Fruit fly (Drosophila melanogaster) whole organism, embryonic: ENCODE measurements around the gene Hand.

ENCODE experiments used
- B-H1 ChIP-seq: fragments of 200-800 bp; sonication (Bioruptor generic); IDR thresholded peaks from 3 replicates; pipeline ENCODE4 v1.3.6; 2022; ENCODE audit warnings: missing biosample characterization, missing genetic modification characterization
- CG11695 ChIP-seq: fragments of 200-800 bp; sonication (Bioruptor generic); IDR thresholded peaks from 3 replicates; pipeline ENCODE4 v1.3.6; 2022; ENCODE audit warnings: missing biosample characterization, missing genetic modification characterization
- CG15479 ChIP-seq: fragments of 200-800 bp; sonication (Bioruptor generic); optimal IDR thresholded peaks from 3 replicates; lab custom pipeline; 2019; ENCODE audit warnings: missing biosample characterization, mild to moderate bottlenecking, missing genetic modification characterization, moderate library complexity
- CG15696 ChIP-seq: fragments of 200-800 bp; sonication (Bioruptor generic); optimal IDR thresholded peaks from 2 replicates; lab custom pipeline; 2019; ENCODE audit warnings: missing biosample characterization, mild to moderate bottlenecking, missing genetic modification characterization, moderate library complexity
- CG16863 ChIP-seq: fragments of 200-800 bp; sonication (Bioruptor generic); optimal IDR thresholded peaks from 3 replicates; lab custom pipeline; 2016; ENCODE audit warnings: missing biosample characterization, missing genetic modification characterization
- CG18764 ChIP-seq: fragments of 200-800 bp; sonication (Bioruptor generic); optimal IDR thresholded peaks from 3 replicates; lab custom pipeline; 2016; ENCODE audit warnings: missing biosample characterization, missing genetic modification characterization
- CG2120 ChIP-seq: fragments of 200-800 bp; sonication (Bioruptor generic); optimal IDR thresholded peaks from 3 replicates; lab custom pipeline; 2016; ENCODE audit warnings: missing biosample characterization, missing genetic modification characterization
- CG2712 ChIP-seq: fragments of 200-800 bp; optimal IDR thresholded peaks from 3 replicates; lab custom pipeline; 2019; ENCODE audit warnings: missing biosample characterization, mild to moderate bottlenecking, missing genetic modification characterization, moderate library complexity
- CG31224 ChIP-seq: fragments of 200-800 bp; sonication (Bioruptor generic); IDR thresholded peaks from 2 replicates; pipeline ENCODE4 v1.3.6; 2022; ENCODE audit warnings: missing biosample characterization, missing genetic modification characterization
- CG3281 ChIP-seq: fragments of 200-800 bp; sonication (Bioruptor generic); optimal IDR thresholded peaks from 3 replicates; lab custom pipeline; 2017; ENCODE audit warnings: missing biosample characterization, mild to moderate bottlenecking, missing genetic modification characterization
- CG4730 ChIP-seq: fragments of 200-800 bp; sonication (Bioruptor generic); IDR thresholded peaks from 2 replicates; pipeline ENCODE4 v1.3.6; 2022; ENCODE audit warnings: missing biosample characterization, missing genetic modification characterization
- CG6689 ChIP-seq: fragments of 200-800 bp; sonication (Bioruptor generic); IDR thresholded peaks from 2 replicates; pipeline ENCODE4 v1.3.6; 2022; ENCODE audit warnings: missing biosample characterization, missing genetic modification characterization
- CG6791 ChIP-seq: fragments of 200-800 bp; sonication (Bioruptor generic); IDR thresholded peaks from 3 replicates; pipeline ENCODE4 v1.3.6; 2022; ENCODE audit warnings: missing biosample characterization, missing genetic modification characterization; ENCODE audit not compliant: partially characterized antibody
- CG7963 ChIP-seq: fragments of 200-800 bp; sonication (Bioruptor generic); IDR thresholded peaks from 3 replicates; pipeline ENCODE4 v1.3.6; 2022; ENCODE audit warnings: missing biosample characterization, missing genetic modification characterization; ENCODE audit not compliant: partially characterized antibody
- CG7987 ChIP-seq: fragments of 200-800 bp; sonication (Bioruptor generic); optimal IDR thresholded peaks from 2 replicates; lab custom pipeline; 2018; ENCODE audit warnings: missing biosample characterization, mild to moderate bottlenecking, missing genetic modification characterization, moderate library complexity
- CG9437 ChIP-seq: fragments of 200-800 bp; sonication (Bioruptor generic); optimal IDR thresholded peaks from 2 replicates; lab custom pipeline; 2018; ENCODE audit warnings: missing biosample characterization, mild to moderate bottlenecking, missing genetic modification characterization
- CG9727 ChIP-seq: fragments of 200-800 bp; sonication (Bioruptor generic); optimal IDR thresholded peaks from 3 replicates; lab custom pipeline; 2017; ENCODE audit warnings: missing biosample characterization, mild to moderate bottlenecking, missing genetic modification characterization
- CoRest ChIP-seq: fragments of 200-800 bp; sonication (Bioruptor generic); optimal IDR thresholded peaks from 3 replicates; lab custom pipeline; 2018; ENCODE audit warnings: missing biosample characterization, mild to moderate bottlenecking, missing genetic modification characterization, moderate library complexity
- D19A ChIP-seq: fragments of 200-800 bp; optimal IDR thresholded peaks from 3 replicates; lab custom pipeline; 2019; ENCODE audit warnings: missing biosample characterization, mild to moderate bottlenecking, missing genetic modification characterization, moderate library complexity
- Dfd ChIP-seq, 2 experiments: fragments of >200 bp; optimal IDR thresholded peaks; 2 replicates each; lab custom pipeline; 2017; ENCODE audit warnings: missing biosample characterization in 2 of 2, missing genetic modification characterization in 2 of 2
- Dip3 ChIP-seq: fragments of 200-800 bp; sonication (Bioruptor generic); optimal IDR thresholded peaks from 3 replicates; lab custom pipeline; 2016; ENCODE audit warnings: missing biosample characterization, missing genetic modification characterization
- Ets65A ChIP-seq: fragments of 200-800 bp; sonication (Bioruptor generic); peaks from one replicate; lab custom pipeline; 2016; ENCODE audit warnings: missing biosample characterization, missing genetic modification characterization
- Max ChIP-seq: fragments of 200-800 bp; sonication (Bioruptor generic); optimal IDR thresholded peaks from 2 replicates; lab custom pipeline; 2016; ENCODE audit warnings: missing biosample characterization, mild to moderate bottlenecking, missing genetic modification characterization
- NC2β ChIP-seq: fragments of 200-800 bp; sonication (Bioruptor generic); optimal IDR thresholded peaks from 2 replicates; lab custom pipeline; 2016; ENCODE audit warnings: missing biosample characterization, missing genetic modification characterization
- NFAT ChIP-seq: fragments of 200-800 bp; sonication (Bioruptor generic); IDR thresholded peaks from 2 replicates; pipeline ENCODE4 v1.3.6; 2022; ENCODE audit warnings: missing biosample characterization, missing genetic modification characterization
- Oli ChIP-seq: fragments of 200-800 bp; sonication (Bioruptor generic); optimal IDR thresholded peaks from 2 replicates; lab custom pipeline; 2018; ENCODE audit warnings: missing biosample characterization, mild to moderate bottlenecking, missing genetic modification characterization, moderate library complexity
- PHDP ChIP-seq: fragments of 200-800 bp; sonication (Bioruptor generic); optimal IDR thresholded peaks from 3 replicates; lab custom pipeline; 2018; ENCODE audit warnings: missing biosample characterization, mild to moderate bottlenecking, missing genetic modification characterization, moderate library complexity
- Ravus ChIP-seq: fragments of 200-800 bp; sonication (Bioruptor generic); IDR thresholded peaks from 2 replicates; pipeline ENCODE4 v1.3.6; 2022; ENCODE audit warnings: missing biosample characterization, missing genetic modification characterization
- Rfx ChIP-seq: fragments of 200-800 bp; sonication (Bioruptor generic); IDR thresholded peaks from 2 replicates; pipeline ENCODE4 v1.3.6; 2022; ENCODE audit warnings: missing biosample characterization, missing genetic modification characterization
- Trl ChIP-seq, 3 experiments: fragments of >200 bp in 2 of 3; fragments of 200-800 bp in 1 of 3; sonication (Bioruptor generic) in 1 of 3; optimal IDR thresholded peaks; 2 replicates in 1 of 3; 3 replicates in 2 of 3; lab custom pipeline; 2016 to 2017; ENCODE audit warnings: missing biosample characterization in 1 of 3, missing genetic modification characterization in 1 of 3
- Vsx1 ChIP-seq: fragments of 200-800 bp; sonication (Bioruptor generic); optimal IDR thresholded peaks from 2 replicates; lab custom pipeline; 2017; ENCODE audit warnings: missing biosample characterization, mild to moderate bottlenecking, missing genetic modification characterization, missing genetic modification reagents
- abd-A ChIP-seq: fragments of 200-800 bp; sonication (Bioruptor generic); optimal IDR thresholded peaks from 3 replicates; lab custom pipeline; 2019; ENCODE audit warnings: missing biosample characterization, mild to moderate bottlenecking, missing genetic modification characterization, moderate library complexity
- br ChIP-seq: fragments of >200 bp; optimal IDR thresholded peaks from 2 replicates; lab custom pipeline; 2017
- dmrt11E ChIP-seq: fragments of 200-800 bp; sonication (Bioruptor generic); optimal IDR thresholded peaks from 3 replicates; lab custom pipeline; 2018; ENCODE audit warnings: missing biosample characterization, mild to moderate bottlenecking, missing genetic modification characterization, moderate library complexity
- eyg ChIP-seq: fragments of 200-800 bp; sonication (Bioruptor generic); optimal IDR thresholded peaks from 3 replicates; lab custom pipeline; 2016; ENCODE audit warnings: missing biosample characterization, missing genetic modification characterization
- gcm2 ChIP-seq: fragments of 200-800 bp; sonication (Bioruptor generic); optimal IDR thresholded peaks from 2 replicates; lab custom pipeline; 2016; ENCODE audit warnings: missing biosample characterization, missing genetic modification characterization
- gem ChIP-seq: fragments of 200-800 bp; sonication (Bioruptor generic); optimal IDR thresholded peaks from 2 replicates; lab custom pipeline; 2019; ENCODE audit warnings: missing biosample characterization, mild to moderate bottlenecking, missing genetic modification characterization, moderate library complexity
- gsb-n ChIP-seq: fragments of 200-800 bp; sonication (Bioruptor generic); optimal IDR thresholded peaks from 3 replicates; lab custom pipeline; 2018; ENCODE audit warnings: missing biosample characterization, mild to moderate bottlenecking, missing genetic modification characterization
- kay ChIP-seq: fragments of 200-800 bp; sonication (Bioruptor generic); optimal IDR thresholded peaks from 2 replicates; lab custom pipeline; 2016; ENCODE audit warnings: missing biosample characterization, missing genetic modification characterization
- odd ChIP-seq: fragments of 200-800 bp; sonication (Bioruptor generic); optimal IDR thresholded peaks from 2 replicates; lab custom pipeline; 2017; ENCODE audit warnings: missing biosample characterization, mild to moderate bottlenecking, missing genetic modification characterization
- pita ChIP-seq: fragments of 200-800 bp; sonication (Bioruptor generic); optimal IDR thresholded peaks from 2 replicates; lab custom pipeline; 2017; ENCODE audit warnings: missing biosample characterization, mild to moderate bottlenecking, missing genetic modification characterization
- pnt ChIP-seq: fragments of 200-800 bp; sonication (Bioruptor generic); optimal IDR thresholded peaks from 3 replicates; lab custom pipeline; 2016; ENCODE audit warnings: missing biosample characterization, missing genetic modification characterization
- prd ChIP-seq, 3 experiments: fragments of >200 bp in 2 of 3; fragments of 200-800 bp in 1 of 3; sonication (Bioruptor generic) in 1 of 3; optimal IDR thresholded peaks in 2 of 3; IDR thresholded peaks in 1 of 3; 2 replicates in 2 of 3; 3 replicates in 1 of 3; pipeline versions ENCODE4 v1.3.6 to Lab custom; 2017 to 2022; ENCODE audit warnings: missing biosample characterization in 1 of 3, missing genetic modification characterization in 1 of 3
- psq ChIP-seq: fragments of 200-800 bp; sonication (Bioruptor generic); optimal IDR thresholded peaks from 2 replicates; lab custom pipeline; 2017; ENCODE audit warnings: missing biosample characterization, missing genetic modification characterization
- row ChIP-seq: fragments of 200-800 bp; sonication (Bioruptor generic); IDR thresholded peaks from 3 replicates; pipeline ENCODE4 v1.3.6; 2022; ENCODE audit warnings: missing biosample characterization, missing genetic modification characterization
- sc ChIP-seq, 3 experiments: fragments of >200 bp in 2 of 3; fragments of 200-800 bp in 1 of 3; sonication (Bioruptor generic) in 1 of 3; optimal IDR thresholded peaks; 2 replicates in 2 of 3; 3 replicates in 1 of 3; lab custom pipeline; 2017; ENCODE audit warnings: mild to moderate bottlenecking in 1 of 3, missing biosample characterization in 1 of 3, missing genetic modification characterization in 1 of 3, missing genetic modification reagents in 1 of 3
- sim ChIP-seq: fragments of 200-800 bp; sonication (Bioruptor generic); IDR thresholded peaks from 2 replicates; pipeline ENCODE4 v1.3.6; 2022; ENCODE audit warnings: missing biosample characterization, missing genetic modification characterization
- twi ChIP-seq: fragments of 200-800 bp; optimal IDR thresholded peaks from 2 replicates; lab custom pipeline; 2019; ENCODE audit warnings: missing biosample characterization, mild to moderate bottlenecking, missing genetic modification characterization, moderate library complexity
- vnd ChIP-seq: fragments of 200-800 bp; sonication (Bioruptor generic); IDR thresholded peaks from 3 replicates; pipeline ENCODE4 v1.3.6; 2022; ENCODE audit warnings: missing biosample characterization, missing genetic modification characterization; ENCODE audit not compliant: partially characterized antibody
- zfh1 ChIP-seq: fragments of 200-800 bp; sonication (Bioruptor generic); IDR thresholded peaks from 3 replicates; pipeline ENCODE4 v1.3.6; 2022; ENCODE audit warnings: missing biosample characterization, missing genetic modification characterization

Gene Hand

dm6 chr2L:10299810-10300147 is 4.6 kb upstream of the Hand start, which contains the start of gene CYLD (continued):
- TF ChIP-seq sc (optimal IDR thresholded peaks at IDR 0.05; lab: Kevin White, UChicago) (no peak), sc (GFP tag; optimal IDR thresholded peaks at IDR 0.05; lab: Kevin White, UChicago) (peak; percentile 13), br (no peak), CG11695 (GFP tag; lab: Robert Waterston, UW) (peak; percentile 75), pnt (GFP tag; lab: Kevin White, UChicago) (peak; percentile 2), eyg (GFP tag; lab: Kevin White, UChicago) (no peak), gsb-n (tag; lab: Kevin White, UChicago) (peak; percentile 75), twi (tag; lab: Kevin White, UChicago) (peak; percentile 9), Ravus (no peak; the same call in 1 of the 2 replicates), vnd (GFP tag; lab: Robert Waterston, UW) (no peak), kay (GFP tag; lab: Kevin White, UChicago) (peak; percentile 28), prd (optimal IDR thresholded peaks at IDR 0.05; lab: Kevin White, UChicago) (no peak), prd (GFP tag; IDR thresholded peaks at IDR 0.05; lab: Robert Waterston, UW) (peak; percentile 67), PHDP (peak; percentile 85), CG16863 (GFP tag; lab: Kevin White, UChicago) (peak; percentile 14), dmrt11E (tag; lab: Kevin White, UChicago) (peak; percentile 76), Trl (optimal IDR thresholded peaks at IDR 0.05; lab: Kevin White, UChicago) (no peak), Trl (GFP tag; optimal IDR thresholded peaks at IDR 0.05; lab: Kevin White, UChicago) (peak; percentile 31), Dfd (GFP tag; optimal IDR thresholded peaks at IDR 0.05; lab: Kevin White, UChicago) (no peak), B-H1 (peak; percentile 61; the same call in 1 of the 3 replicates), pita (no peak), gem (tag; lab: Kevin White, UChicago) (peak; percentile 89), Max (peak; percentile 29), CG7987 (GFP tag; lab: Kevin White, UChicago) (no peak), CoRest (tag; lab: Kevin White, UChicago) (peak; percentile 74), Rfx (peak; percentile 74; the same call in 1 of the 2 replicates), CG9727 (GFP tag; lab: Kevin White, UChicago) (peak; percentile 72), zfh1 (GFP tag; lab: Robert Waterston, UW) (peak; percentile 81), sim (GFP tag; lab: Robert Waterston, UW) (no peak), Oli (tag; lab: Kevin White, UChicago) (peak; percentile 59), CG15479 (GFP tag; lab: Kevin White, UChicago) (no peak), D19A (tag; lab: Kevin White, UChicago) (peak; percentile 68), row (GFP tag; lab: Robert Waterston, UW) (peak; percentile 77), CG9437 (GFP tag; lab: Kevin White, UChicago) (peak; percentile 50), odd (GFP tag; lab: Kevin White, UChicago) (peak; percentile 70), CG7963 (GFP tag; lab: Robert Waterston, UW) (no peak), CG31224 (GFP tag; lab: Robert Waterston, UW) (no peak), Vsx1 (GFP tag; lab: Kevin White, UChicago) (peak; percentile 15), CG2120 (GFP tag; lab: Kevin White, UChicago) (peak; percentile 76), Dip3 (GFP tag; lab: Kevin White, UChicago) (no peak), psq (GFP tag; lab: Kevin White, UChicago) (no peak), NC2β (no peak), abd-A (tag; lab: Kevin White, UChicago) (no peak), Ets65A (no peak), CG18764 (peak; percentile 42), NFAT (GFP tag; lab: Robert Waterston, UW) (no peak), CG2712 (tag; lab: Kevin White, UChicago) (peak; percentile 85), CG6689 (GFP tag; lab: Robert Waterston, UW) (peak; percentile 70), CG4730 (GFP tag; lab: Robert Waterston, UW) (no peak), CG6791 (GFP tag; lab: Robert Waterston, UW) (no peak), CG15696 (tag; lab: Kevin White, UChicago) (peak; percentile 49), CG3281 (GFP tag; lab: Kevin White, UChicago) (peak; percentile 63), gcm2 (GFP tag; lab: Kevin White, UChicago) (no peak)
